Worm (Caenorhabditis elegans) whole organism, midembryonic: Measurements from ENCODE around the gene C34D1.4.

ENCODE experiments used
- klf-2 ChIP-seq: fragments of 200-800 bp; sonication (Bioruptor generic); conservative IDR thresholded peaks from 2 replicates; pipeline ENCODE4 v1.3.6; 2022; ENCODE audit warnings: missing genetic modification reagents, missing genetic modification characterization, missing compliant biosample characterization
- med-1 ChIP-seq: sonication (generic microtip); optimal IDR thresholded peaks from 2 replicates; lab custom pipeline; 2017; ENCODE audit warnings: missing genetic modification characterization, mild to moderate bottlenecking, missing compliant biosample characterization, antibody characterized with exemption, missing genetic modification reagents; ENCODE audit not compliant: insufficient read depth

ce11 chrV:13282958-13283357 lies 23.8 kb upstream of the C34D1.4 start:
- TF ChIP-seq klf-2 (GFP tag; lab: Robert Waterston, UW) (no peak), med-1 (GFP tag; lab: Kevin White, UChicago) (no peak)
